Fruit fly (Drosophila melanogaster) S2 (cell line): ENCODE measurements around the gene Ostgamma.

Experiments used
- CG8478 ChIP-seq: fragments of >200 bp; optimal IDR thresholded peaks from 2 replicates; lab custom pipeline; 2018
- CTCF ChIP-seq, 2 experiments: fragments of >200 bp; optimal IDR thresholded peaks; 2 replicates each; lab custom pipeline; 2018

The Ostgamma gene

DNA sequence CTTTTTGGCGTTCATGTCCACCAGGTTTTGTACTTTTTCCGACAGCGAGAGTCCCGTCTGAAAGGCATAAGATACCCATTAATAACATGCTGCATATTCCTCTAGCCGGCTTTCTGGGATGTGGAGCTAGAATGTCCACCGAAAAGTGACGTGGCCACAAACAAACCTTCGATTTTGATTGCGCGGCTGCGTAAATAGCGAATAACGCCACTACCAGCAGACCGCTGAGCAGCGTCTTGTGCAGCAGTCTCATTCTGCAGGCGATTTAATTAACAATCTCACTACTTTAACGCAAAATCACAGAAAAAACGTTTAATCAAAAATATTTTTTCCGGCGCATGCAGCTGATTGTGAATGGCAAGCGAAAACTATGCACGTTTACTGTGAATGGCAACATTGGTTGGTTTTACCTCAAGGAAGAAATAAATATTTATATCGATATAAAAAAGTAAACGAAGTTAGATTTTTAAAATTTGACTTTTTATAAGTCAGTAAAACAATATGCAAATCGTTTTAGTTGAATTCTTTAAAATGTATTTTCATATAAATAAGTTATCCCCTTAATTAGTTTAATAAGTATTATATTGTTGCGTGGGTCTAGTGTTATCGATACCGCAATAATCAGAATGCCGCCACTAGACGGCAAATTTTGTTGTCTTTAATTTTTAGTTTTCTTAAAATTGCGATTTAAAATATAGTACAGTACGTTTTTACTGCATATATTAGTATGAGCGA, at the start of gene Ostgamma, which contains the start of gene Mettl14:
Gene Ostgamma, minus strand, starts transcription at position 376 of the 735 bp plus-strand sequence.
Gene Mettl14, plus strand, starts transcription at position 611 of the 735 bp plus-strand sequence.
- no peak for TF ChIP-seq CTCF (optimal IDR thresholded peaks at IDR 0.05; lab: Kevin White, UChicago)
- no peak for TF ChIP-seq CG8478 (lab: Kevin White, UChicago)

DNA sequence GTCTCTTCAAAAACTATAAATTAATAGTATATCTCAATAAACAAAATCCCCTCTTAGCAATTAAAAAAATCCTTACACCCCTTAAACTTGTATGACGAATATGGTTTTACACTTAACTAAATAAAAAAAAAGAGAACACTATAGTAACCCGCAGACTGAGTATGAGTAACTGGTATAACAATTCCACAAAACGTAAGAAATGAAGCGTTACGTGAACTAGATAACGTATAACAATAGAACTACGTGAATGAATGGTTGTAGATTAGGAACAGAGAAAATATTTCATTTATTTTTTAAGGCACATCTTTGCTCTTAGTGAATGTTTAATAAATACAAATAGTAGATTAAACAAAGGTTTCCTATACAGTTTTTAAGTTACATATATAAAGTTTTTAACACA, 47.4 kb upstream of the Ostgamma start:
- TF ChIP-seq CTCF (optimal IDR thresholded peaks at IDR 0.05; lab: Kevin White, UChicago) (no peak), CG8478 (lab: Kevin White, UChicago) (no peak)

DNA sequence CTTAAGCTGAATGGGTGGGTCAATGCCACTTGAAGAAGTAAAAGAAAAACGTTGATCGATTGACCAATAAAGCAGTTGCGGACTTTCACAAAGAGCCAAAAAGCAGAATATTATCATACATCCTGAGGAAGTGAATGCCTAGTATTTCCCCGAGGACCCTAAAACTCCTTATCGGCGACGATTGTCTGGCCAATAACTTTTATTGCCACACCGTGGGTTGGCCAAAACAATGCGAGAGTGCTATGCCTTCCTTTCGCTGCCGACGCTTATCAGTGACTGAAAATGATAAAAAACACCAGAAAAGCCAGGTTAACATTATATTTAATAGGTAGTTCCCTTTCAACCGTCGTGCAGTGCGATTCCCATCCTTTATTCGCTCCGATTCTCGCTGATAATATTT, 43.9 kb upstream of the Ostgamma start, which contains the start of gene Mur29B:
Gene Mur29B, plus strand, starts transcription at position 324 of the 400 bp plus-strand sequence.
- TF ChIP-seq CG8478 (lab: Kevin White, UChicago) (no peak), CTCF (optimal IDR thresholded peaks at IDR 0.05; lab: Kevin White, UChicago) (no peak)

DNA sequence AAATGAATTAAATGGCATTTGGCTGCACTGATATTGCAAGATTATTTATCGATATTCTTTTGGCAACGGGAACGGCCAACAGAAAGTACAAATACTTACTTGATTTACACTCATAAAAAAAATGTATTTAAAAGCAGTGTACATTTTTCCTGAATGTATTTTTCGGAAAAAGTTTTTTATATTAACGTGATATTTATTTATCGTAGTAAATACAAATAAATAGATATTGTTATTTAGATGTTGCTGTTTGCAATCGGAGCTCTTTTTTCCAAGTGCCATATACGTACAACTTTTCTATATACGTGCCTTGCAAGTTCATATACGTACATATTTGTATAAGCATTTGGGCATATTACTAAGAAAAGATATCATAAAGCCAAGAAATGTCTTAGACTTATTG, 43.3 kb upstream of the Ostgamma start:
- no peak for TF ChIP-seq CG8478 (lab: Kevin White, UChicago)
- no peak for TF ChIP-seq CTCF (optimal IDR thresholded peaks at IDR 0.05; lab: Kevin White, UChicago)

DNA sequence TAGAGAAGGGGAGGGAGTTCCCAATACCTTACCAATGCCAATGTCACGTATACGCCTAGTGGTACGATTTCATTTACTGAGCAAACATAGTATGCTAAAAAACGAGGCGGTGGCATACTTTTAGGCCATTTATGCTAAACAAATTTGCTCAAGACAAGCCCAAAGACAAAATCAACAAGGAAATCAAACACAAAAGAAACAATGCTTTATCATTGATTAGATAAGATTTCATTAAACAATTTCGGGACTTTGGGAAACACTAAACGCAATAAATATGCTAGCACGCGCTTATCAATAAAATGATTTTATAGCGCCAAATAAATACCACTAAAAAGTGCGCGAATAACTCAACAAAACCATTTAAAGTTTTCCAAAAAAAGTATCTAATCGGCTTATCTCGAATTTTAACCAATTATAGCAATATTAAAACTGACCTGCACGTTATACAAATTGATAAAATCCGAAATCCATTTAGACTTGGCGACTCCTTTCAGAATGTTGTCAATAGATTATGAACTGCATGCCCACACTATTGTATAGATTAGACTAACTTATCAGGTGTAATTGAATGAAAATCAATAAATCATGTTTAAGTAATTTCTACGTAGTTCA, 42.7 kb upstream of the Ostgamma start:
- TF ChIP-seq CTCF (optimal IDR thresholded peaks at IDR 0.05; lab: Kevin White, UChicago): no peak
- TF ChIP-seq CG8478 (lab: Kevin White, UChicago): no peak

DNA sequence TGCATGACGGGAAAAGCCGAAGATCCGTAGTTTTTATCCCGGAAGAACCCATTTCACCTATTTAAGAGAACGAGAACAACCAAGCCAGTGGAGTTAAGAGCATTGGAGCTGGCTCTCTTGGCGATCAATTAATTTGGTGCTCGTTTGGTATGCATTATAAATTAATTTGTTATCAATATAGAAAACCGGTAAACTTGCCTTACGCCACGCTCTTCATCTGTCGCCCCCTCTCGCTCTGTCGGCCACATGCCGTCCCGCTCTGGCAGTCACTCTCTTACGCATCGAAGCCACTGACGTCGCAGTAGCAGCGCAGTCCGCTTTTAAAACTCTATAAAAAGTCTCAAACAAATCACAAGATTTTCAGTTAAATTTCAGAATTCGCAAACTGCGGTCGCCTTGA, 38.3 kb upstream of the Ostgamma start, which contains the start of gene CG7778:
Gene CG7778, plus strand, starts transcription at position 361 of the 400 bp plus-strand sequence.
- TF ChIP-seq CG8478 (lab: Kevin White, UChicago) (no peak), CTCF (optimal IDR thresholded peaks at IDR 0.05; lab: Kevin White, UChicago) (no peak)

DNA sequence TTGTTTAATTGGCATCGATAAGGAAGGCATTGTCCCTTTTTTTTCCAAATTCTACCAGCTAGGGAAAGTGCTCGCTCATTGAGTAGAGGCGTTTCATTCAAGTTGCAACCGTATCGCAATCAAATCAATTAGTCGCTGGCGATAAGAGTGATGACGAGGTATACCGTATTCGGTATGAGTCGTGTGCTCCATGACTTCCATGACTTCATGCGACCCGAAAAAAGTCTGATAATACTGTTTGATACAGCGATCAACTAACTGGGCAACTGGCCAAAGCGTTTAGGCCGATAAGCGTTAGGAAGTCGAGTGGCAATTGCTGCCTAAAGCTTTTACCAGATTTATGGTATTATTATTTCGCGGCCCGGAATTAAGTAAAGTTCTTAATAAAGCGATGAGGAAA, 36.5 kb upstream of the Ostgamma start:
- TF ChIP-seq CG8478 (lab: Kevin White, UChicago) (no peak), CTCF (optimal IDR thresholded peaks at IDR 0.05; lab: Kevin White, UChicago) (no peak)

DNA sequence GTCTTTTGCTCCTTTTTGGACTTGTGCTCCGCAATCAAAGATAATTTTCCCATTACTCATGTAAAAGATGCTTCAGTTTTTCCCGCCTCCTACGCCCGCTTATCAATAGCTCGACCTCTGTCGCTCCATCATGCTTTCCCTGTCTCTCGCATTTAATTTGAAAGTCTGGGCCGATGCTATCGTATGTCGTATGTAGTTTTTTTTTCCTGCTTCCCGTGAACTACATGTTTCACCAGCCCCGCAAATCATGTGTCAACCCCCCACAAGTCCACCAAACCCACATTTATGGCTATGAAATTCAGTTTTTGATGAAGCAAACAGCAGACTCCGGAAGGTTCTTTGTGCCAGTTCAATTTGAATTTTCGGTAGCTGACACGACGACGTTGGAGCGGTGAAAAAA, 34.4 kb upstream of the Ostgamma start, which contains the start of gene CG14273:
Gene CG14273, plus strand, starts transcription at position 301 of the 400 bp plus-strand sequence.
- no peak for TF ChIP-seq CG8478 (lab: Kevin White, UChicago)
- no peak for TF ChIP-seq CTCF (optimal IDR thresholded peaks at IDR 0.05; lab: Kevin White, UChicago)

DNA sequence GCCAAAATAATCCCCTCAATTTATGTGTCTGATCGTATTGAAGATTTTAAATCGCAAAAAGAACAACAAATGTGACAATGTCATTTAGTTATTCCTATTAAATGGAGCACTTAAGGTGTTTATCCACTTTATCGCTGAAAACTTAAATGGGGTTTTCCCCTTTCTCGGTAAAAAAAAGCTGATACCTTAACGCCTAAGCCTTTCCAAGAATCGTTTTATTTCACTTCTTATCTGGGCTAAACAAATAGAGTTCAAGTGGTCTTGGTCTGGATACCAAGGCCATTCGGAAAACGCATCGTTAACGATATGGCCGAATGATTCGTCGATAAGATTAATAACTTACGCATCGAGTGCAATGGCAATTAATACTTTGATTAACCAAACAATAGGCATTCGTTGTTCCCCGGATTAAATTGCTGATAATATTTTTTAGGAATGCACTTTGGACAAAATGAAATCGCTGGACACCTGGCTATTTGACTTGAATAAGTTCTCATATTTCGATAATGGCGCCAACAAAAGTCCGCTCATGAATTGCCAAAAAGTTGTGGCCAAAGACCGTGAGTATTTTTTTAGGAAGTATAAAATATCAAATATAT, 31.9 kb upstream of the Ostgamma start:
- TF ChIP-seq CG8478 (lab: Kevin White, UChicago) (no peak), CTCF (optimal IDR thresholded peaks at IDR 0.05; lab: Kevin White, UChicago) (no peak)

DNA sequence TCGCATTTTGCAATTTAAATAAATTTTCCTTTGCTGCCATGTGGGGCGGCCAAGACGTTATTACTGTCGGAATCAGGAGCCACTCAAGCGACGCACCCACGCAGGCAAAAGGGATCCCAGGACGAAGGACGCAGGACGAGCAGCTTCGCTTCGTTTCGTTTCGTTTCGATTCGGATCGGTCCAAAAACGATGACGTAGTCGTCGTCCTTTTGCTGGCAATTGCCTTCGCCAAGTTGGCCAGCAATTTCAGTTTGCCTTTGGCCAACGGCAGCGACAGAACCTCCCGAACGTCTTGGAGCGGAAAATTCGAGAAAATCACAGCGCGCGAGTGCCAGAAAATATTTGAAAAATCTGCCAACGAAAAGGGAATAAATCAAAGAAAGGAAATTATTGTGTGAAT, 30.0 kb upstream of the Ostgamma start, which contains the start of gene witty:
Gene witty, plus strand, starts transcription at position 249 of the 400 bp plus-strand sequence.
- TF ChIP-seq CG8478 (lab: Kevin White, UChicago): no peak
- TF ChIP-seq CTCF (optimal IDR thresholded peaks at IDR 0.05; lab: Kevin White, UChicago): no peak

DNA sequence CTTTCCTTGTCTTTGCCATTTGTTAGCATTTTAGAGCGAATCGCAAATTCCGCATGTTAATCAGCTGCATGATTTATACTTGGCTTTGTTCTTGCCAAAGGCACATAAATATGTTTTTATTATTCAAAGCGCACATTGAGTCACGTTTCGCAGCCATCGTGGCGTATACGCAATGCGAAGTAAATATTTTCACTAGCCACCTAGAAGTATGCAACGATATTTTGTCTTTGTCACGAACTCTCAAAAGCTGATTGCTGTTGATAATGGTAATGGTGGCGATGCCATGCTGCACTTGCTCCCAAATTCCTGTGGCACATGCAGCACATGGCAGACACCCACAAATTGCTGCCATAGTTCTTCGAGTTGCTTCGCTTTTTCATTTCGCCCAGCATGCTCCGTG, 26.7 kb upstream of the Ostgamma start:
- no peak for TF ChIP-seq CG8478 (lab: Kevin White, UChicago)

DNA sequence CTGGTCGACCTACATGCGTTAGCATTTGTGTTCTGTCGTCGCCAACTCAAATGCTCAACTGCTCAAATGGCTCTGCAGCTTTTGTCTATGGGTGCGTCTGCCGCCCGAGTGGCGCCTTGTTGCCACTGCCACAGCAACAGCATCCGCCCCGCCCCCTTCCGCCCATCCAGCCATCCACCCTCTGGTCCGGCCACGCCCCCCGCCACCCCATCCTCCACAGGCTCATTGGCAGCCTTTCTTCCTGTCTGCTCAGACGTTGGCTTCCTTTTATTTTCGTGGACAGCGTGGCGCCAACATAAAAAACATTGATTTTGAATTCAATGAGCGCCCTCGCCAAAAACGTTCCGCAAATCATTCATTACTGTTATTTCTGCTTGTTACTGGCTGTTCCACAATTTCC, 25.6 kb upstream of the Ostgamma start:
- TF ChIP-seq CTCF (optimal IDR thresholded peaks at IDR 0.05; lab: Kevin White, UChicago) (no peak), CG8478 (lab: Kevin White, UChicago) (no peak)

DNA sequence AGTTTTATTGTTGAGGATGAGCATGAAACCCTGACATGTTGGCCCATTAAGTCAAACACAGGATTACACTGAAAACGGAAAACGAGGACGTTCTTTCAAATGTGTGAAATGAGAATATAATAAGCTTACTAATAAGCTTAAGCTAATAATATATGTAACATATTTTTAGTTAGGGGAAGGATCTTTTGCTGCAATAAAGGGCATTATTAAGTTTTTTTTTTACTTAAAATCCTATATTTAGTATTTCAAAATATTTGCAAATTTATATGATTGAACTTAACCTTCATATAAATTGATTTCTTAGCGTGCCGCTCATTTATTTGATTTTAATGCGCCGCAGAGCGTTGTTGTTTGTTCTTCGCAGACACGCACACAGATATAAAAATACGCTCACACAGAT, 25.2 kb upstream of the Ostgamma start:
- TF ChIP-seq CG8478 (lab: Kevin White, UChicago): no peak
- no peak for TF ChIP-seq CTCF (optimal IDR thresholded peaks at IDR 0.05; lab: Kevin White, UChicago)

DNA sequence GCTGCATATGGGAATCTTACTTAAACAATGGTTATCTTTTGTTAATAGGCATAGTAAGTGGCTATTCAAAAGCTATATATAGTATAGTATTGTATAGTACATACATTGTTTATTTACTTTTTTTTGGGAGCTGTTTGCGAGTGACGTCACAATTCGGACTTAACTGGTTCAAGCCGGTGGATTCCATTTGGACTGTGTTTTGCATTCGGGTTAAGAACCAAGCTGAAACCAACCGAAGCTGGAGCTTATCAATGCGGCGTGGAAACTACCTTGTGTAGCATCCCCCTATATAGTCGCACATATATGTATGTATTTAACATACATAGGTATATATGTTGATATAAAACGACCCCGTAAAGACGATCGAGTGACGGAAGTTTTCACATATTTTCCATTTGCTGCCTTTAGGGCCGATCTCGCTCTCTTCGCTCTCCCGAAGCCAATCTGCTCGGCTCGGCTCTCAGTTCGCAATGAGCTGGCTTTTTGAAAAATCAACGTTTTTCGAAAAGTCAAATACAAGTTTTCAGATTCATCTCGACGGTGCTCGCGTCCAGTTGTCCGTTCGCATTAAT, 20.6 kb upstream of the Ostgamma start:
- TF ChIP-seq CTCF (optimal IDR thresholded peaks at IDR 0.05; lab: Kevin White, UChicago) (no peak), CG8478 (lab: Kevin White, UChicago) (no peak)
